Fruit fly (Drosophila melanogaster): ENCODE results near the gene Nop56.

The Nop56 gene

DNA sequence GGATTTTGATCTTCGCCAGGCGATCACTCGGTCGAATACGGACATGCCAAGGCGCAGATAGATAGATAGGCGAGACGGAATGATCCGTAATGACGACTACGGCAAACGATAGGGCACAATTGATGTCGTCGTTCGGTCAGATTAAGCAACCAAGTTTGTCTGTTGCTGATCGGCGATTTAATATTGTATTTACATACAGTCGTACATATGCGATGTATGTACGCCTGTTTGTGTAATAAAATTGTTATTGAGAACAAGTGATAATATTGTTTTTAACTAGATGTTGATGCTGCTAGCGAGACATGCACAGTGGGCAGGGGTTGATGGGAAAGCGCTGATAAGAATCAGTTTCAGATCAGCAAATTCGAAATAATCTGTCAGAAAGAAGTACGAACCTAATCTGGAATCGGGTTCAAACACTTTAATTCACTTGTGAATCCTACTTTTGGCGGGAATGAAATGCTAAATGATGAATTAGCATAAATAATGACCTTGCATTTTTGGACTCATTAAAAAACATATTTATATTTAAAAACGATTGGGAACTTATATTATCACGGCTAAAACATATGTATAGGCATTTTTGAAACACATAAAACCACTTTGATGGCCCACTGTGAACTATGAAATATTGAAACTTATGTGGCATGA is 34.6 kb upstream of the Nop56 start (continued):
- peak; percentile 31 for TF ChIP-seq CG18262 (tag; optimal IDR thresholded peaks at IDR 0.05)
- peak; percentile 15 for TF ChIP-seq CG9727 (GFP tag; optimal IDR thresholded peaks at IDR 0.05)
- no peak for TF ChIP-seq btn (GFP tag; optimal IDR thresholded peaks at IDR 0.05)
- no peak for TF ChIP-seq CG4360 (GFP tag; IDR thresholded peaks at IDR 0.05)
- no peak for TF ChIP-seq CkIIα-i1 (GFP tag; IDR thresholded peaks at IDR 0.05)
- TF ChIP-seq CG11695 (GFP tag; IDR thresholded peaks at IDR 0.05), result 0 out of 3 replicates have a peak, but pooled peaks have one; percentile 40
- no peak for TF ChIP-seq run (tag; optimal IDR thresholded peaks at IDR 0.05)

DNA sequence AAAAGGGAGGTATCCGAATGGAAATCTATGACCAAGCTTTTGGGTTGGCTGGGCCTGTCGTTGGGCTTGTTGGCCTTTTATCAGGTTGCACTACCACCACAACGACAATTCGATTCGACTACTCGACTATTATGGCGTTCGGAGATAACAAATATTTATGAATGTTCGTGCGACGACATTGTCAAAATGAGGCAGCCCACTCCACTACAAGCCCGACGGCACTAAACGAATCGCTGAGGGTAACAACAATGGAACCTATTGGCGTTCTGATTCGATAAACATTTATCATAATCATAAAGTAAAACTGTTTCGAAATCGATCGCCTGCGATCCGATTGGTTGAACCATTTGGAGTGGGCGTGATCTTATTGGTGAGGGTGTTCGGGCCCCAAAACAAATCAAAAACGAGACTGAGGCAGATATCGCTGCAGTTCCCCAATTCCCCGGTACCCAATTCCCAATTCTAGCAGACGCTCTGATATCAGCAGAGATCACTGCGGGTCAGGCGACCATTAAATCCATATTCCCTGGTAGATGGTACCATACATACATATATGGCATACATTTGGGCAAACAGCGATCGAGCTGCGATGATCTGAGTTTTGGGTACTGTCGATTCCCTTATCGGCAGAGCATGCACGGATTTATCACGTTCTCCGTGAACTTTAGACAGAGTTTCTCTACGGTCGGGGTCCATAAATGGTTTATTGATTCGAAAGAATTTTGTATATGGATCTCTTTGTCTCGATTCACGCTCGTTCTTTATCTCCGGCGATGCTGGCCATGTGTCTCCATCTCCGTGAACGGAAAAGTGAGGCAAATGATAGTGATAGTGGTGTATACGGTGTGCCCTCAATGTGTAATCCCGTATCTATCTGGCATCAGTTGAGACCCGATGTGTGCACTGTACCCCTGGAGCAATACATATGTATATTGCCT is 33.8 kb upstream of the Nop56 start:
- no peak for TF ChIP-seq CG16779 (GFP tag; IDR thresholded peaks at IDR 0.05)
- 0 out of 2 replicates have a peak, but pooled peaks have one; percentile 8 for TF ChIP-seq Bgb (GFP tag; IDR thresholded peaks at IDR 0.05; ENCODE audit: partially characterized antibody)
- peak; percentile 18 for TF ChIP-seq CG13894 (tag; optimal IDR thresholded peaks at IDR 0.05)
- TF ChIP-seq lola (GFP tag; optimal IDR thresholded peaks at IDR 0.05), result no peak
- TF ChIP-seq esg (GFP tag; conservative IDR thresholded peaks at IDR 0.05), result no peak
- no peak for TF ChIP-seq ttk (GFP tag; IDR thresholded peaks at IDR 0.05)
- TF ChIP-seq CTCF (GFP tag; optimal IDR thresholded peaks at IDR 0.05), result no peak
- TF ChIP-seq gem (tag; optimal IDR thresholded peaks at IDR 0.05), result no peak
- TF ChIP-seq mld (GFP tag; IDR thresholded peaks at IDR 0.05; ENCODE audit: partially characterized antibody), result no peak
- TF ChIP-seq Med (GFP tag), result peak; percentile 41
- no peak for TF ChIP-seq Optix (GFP tag; IDR thresholded peaks at IDR 0.05)
- no peak for TF ChIP-seq kay (GFP tag; optimal IDR thresholded peaks at IDR 0.05)
- no peak for TF ChIP-seq Xrp1 (GFP tag; IDR thresholded peaks at IDR 0.05)
- TF ChIP-seq zfh2 (GFP tag; optimal IDR thresholded peaks at IDR 0.05), result no peak
- TF ChIP-seq CG8388 (GFP tag; optimal IDR thresholded peaks at IDR 0.05), result no peak
- no peak for TF ChIP-seq NK7.1 (GFP tag; optimal IDR thresholded peaks at IDR 0.05)
- TF ChIP-seq unpg (GFP tag; optimal IDR thresholded peaks at IDR 0.05), result no peak
- TF ChIP-seq fd3F (GFP tag; optimal IDR thresholded peaks at IDR 0.05), result no peak
- TF ChIP-seq Usf (GFP tag; optimal IDR thresholded peaks at IDR 0.05), result no peak
- TF ChIP-seq Rfx (GFP tag; IDR thresholded peaks at IDR 0.05), result no peak
- TF ChIP-seq sug (tag; optimal IDR thresholded peaks at IDR 0.05), result peak; percentile 64
- 0 out of 3 replicates have a peak, but pooled peaks have one; percentile 31 for TF ChIP-seq CG6791 (GFP tag; IDR thresholded peaks at IDR 0.05; ENCODE audit: partially characterized antibody)
- TF ChIP-seq grn (GFP tag; optimal IDR thresholded peaks at IDR 0.05), result peak; percentile 55
- TF ChIP-seq CG10274 (GFP tag; optimal IDR thresholded peaks at IDR 0.05), result no peak
- TF ChIP-seq CG18764 (GFP tag; optimal IDR thresholded peaks at IDR 0.05), result no peak
- peak; percentile 68 for TF ChIP-seq exex (tag; optimal IDR thresholded peaks at IDR 0.05)
- TF ChIP-seq CG31441 (GFP tag; IDR thresholded peaks at IDR 0.05), result no peak
- peak; percentile 62 for TF ChIP-seq CG15479 (GFP tag; optimal IDR thresholded peaks at IDR 0.05)
- TF ChIP-seq HmgZ (tag; optimal IDR thresholded peaks at IDR 0.05), result no peak
- TF ChIP-seq Atf3 (GFP tag; optimal IDR thresholded peaks at IDR 0.05), result no peak
- TF ChIP-seq Trl (optimal IDR thresholded peaks at IDR 0.05), result no peak
- no peak for TF ChIP-seq Trl (GFP tag; optimal IDR thresholded peaks at IDR 0.05)
- no peak for TF ChIP-seq Fer1 (GFP tag; optimal IDR thresholded peaks at IDR 0.05)
- no peak for TF ChIP-seq Abd-B (GFP tag; optimal IDR thresholded peaks at IDR 0.05)
- TF ChIP-seq Deaf1 (tag; optimal IDR thresholded peaks at IDR 0.05), result peak; percentile 84
- TF ChIP-seq CG11093 (GFP tag; IDR thresholded peaks at IDR 0.05), result no peak
- TF ChIP-seq Hr51 (GFP tag; optimal IDR thresholded peaks at IDR 0.05), result no peak
- peak; percentile 75; the same call in 1 of the 4 replicates for TF ChIP-seq chinmo (GFP tag; IDR thresholded peaks at IDR 0.05; ENCODE audit: partially characterized antibody)
- TF ChIP-seq CG33213 (GFP tag; optimal IDR thresholded peaks at IDR 0.05), result no peak
- peak; percentile 42 for TF ChIP-seq mirr (GFP tag; optimal IDR thresholded peaks at IDR 0.05)

Measured in whole organism, embryonic.